Worm (Caenorhabditis elegans) whole organism, young adult: ENCODE results near the gene C44B9.2.
A peak's percentile ranks its signal among the peaks of the same experiment; 100 is the strongest.

Experiments
- B0019.2 ChIP-seq: fragments of 200-800 bp; sonication (Bioruptor generic); conservative IDR thresholded peaks from 2 replicates; pipeline ENCODE4 v1.3.6; 2022; ENCODE audit warnings: missing genetic modification reagents, missing genetic modification characterization, missing compliant biosample characterization
- B0035.1 ChIP-seq: sonication (generic microtip); optimal IDR thresholded peaks from 2 replicates; lab custom pipeline; 2016; ENCODE audit warnings: missing genetic modification characterization, mild to moderate bottlenecking, missing compliant biosample characterization, missing genotype, missing genetic modification reagents
- B0261.1 ChIP-seq: sonication (generic microtip); optimal IDR thresholded peaks from 2 replicates; lab custom pipeline; 2016; ENCODE audit warnings: mild to moderate bottlenecking, missing genetic modification characterization, moderate library complexity, missing compliant biosample characterization
- C17E4.6 ChIP-seq: fragments of 200-800 bp; sonication (Bioruptor generic); IDR thresholded peaks from 2 replicates; pipeline ENCODE4 v1.3.6; 2022; ENCODE audit warnings: missing genetic modification reagents, missing genetic modification characterization, missing compliant biosample characterization
- F10E7.11 ChIP-seq: sonication (generic microtip); optimal IDR thresholded peaks from 2 replicates; lab custom pipeline; 2017; ENCODE audit warnings: mild to moderate bottlenecking, missing genetic modification characterization, moderate library complexity, missing compliant biosample characterization
- F22D6.2 ChIP-seq: sonication (generic microtip); optimal IDR thresholded peaks from 2 replicates; lab custom pipeline; 2016; ENCODE audit warnings: mild to moderate bottlenecking, missing genetic modification characterization, missing compliant biosample characterization
- F39B2.1 ChIP-seq: fragments of 200-800 bp; sonication (Bioruptor generic); IDR thresholded peaks from 2 replicates; pipeline ENCODE4 v1.3.6; 2022; ENCODE audit warnings: missing genetic modification reagents, missing genetic modification characterization, missing compliant biosample characterization
- F52B5.7 ChIP-seq: sonication (generic microtip); optimal IDR thresholded peaks from 2 replicates; lab custom pipeline; 2016; ENCODE audit warnings: mild to moderate bottlenecking, missing genetic modification characterization, missing compliant biosample characterization
- F55B11.4 ChIP-seq: sonication (generic microtip); optimal IDR thresholded peaks from 2 replicates; lab custom pipeline; 2016; ENCODE audit warnings: missing compliant biosample characterization, missing genetic modification characterization, borderline replicate concordance; ENCODE audit not compliant: insufficient read depth
- F57A8.1 ChIP-seq: fragments of 200-800 bp; sonication (Bioruptor generic); optimal IDR thresholded peaks from 2 replicates; lab custom pipeline; 2018; ENCODE audit warnings: mild to moderate bottlenecking, missing genetic modification characterization, moderate library complexity, missing compliant biosample characterization
- T26A5.8 ChIP-seq: sonication (generic microtip); optimal IDR thresholded peaks from 2 replicates; lab custom pipeline; 2016; ENCODE audit warnings: missing genetic modification characterization, missing compliant biosample characterization
- Y95B8A.8 ChIP-seq: fragments of 200-800 bp; sonication (Bioruptor generic); IDR thresholded peaks from 2 replicates; pipeline ENCODE4 v1.3.6; 2022; ENCODE audit warnings: missing genetic modification reagents, missing genetic modification characterization, missing compliant biosample characterization
- ama-1 ChIP-seq, 3 experiments: fragments of 150-350 bp in 1 of 3; sonication (generic microtip) in 2 of 3; optimal IDR thresholded peaks; 2 replicates each; lab custom pipeline; 2014 to 2018; ENCODE audit warnings: missing biosample characterization in 2 of 3, missing genetic modification characterization in 2 of 3, missing genetic modification reagents in 2 of 3
- attf-5 ChIP-seq: fragments of 200-800 bp; sonication (Bioruptor generic); optimal IDR thresholded peaks from 2 replicates; lab custom pipeline; 2018; ENCODE audit warnings: mild to moderate bottlenecking, missing genetic modification characterization, missing compliant biosample characterization
- attf-6 ChIP-seq: fragments of 200-800 bp; sonication (Bioruptor generic); IDR thresholded peaks from 2 replicates; pipeline ENCODE4 v1.3.6; 2022; ENCODE audit warnings: missing genetic modification reagents, missing genetic modification characterization, missing compliant biosample characterization
- cebp-1 ChIP-seq, 2 experiments: fragments of 200-800 bp in 1 of 2; sonication (Bioruptor generic) in 1 of 2; sonication (generic microtip) in 1 of 2; IDR thresholded peaks in 1 of 2; optimal IDR thresholded peaks in 1 of 2; 2 replicates each; pipeline versions ENCODE4 v1.3.6 to Lab custom; 2017 to 2022; ENCODE audit warnings: missing compliant biosample characterization in 2 of 2, missing genetic modification characterization in 2 of 2, mild to moderate bottlenecking in 1 of 2, missing genetic modification reagents in 1 of 2, moderate library complexity in 1 of 2
- cebp-2 ChIP-seq: fragments of 200-800 bp; sonication (Bioruptor generic); IDR thresholded peaks from 2 replicates; pipeline ENCODE4 v1.3.6; 2022; ENCODE audit warnings: missing genetic modification characterization, missing compliant biosample characterization
- ceh-100 ChIP-seq: fragments of 200-800 bp; sonication (Bioruptor generic); IDR thresholded peaks from 2 replicates; pipeline ENCODE4 v1.3.6; 2022; ENCODE audit warnings: missing genetic modification reagents, missing genetic modification characterization, missing compliant biosample characterization
- ceh-40 ChIP-seq: fragments of 200-800 bp; sonication (Bioruptor generic); IDR thresholded peaks from 2 replicates; pipeline ENCODE4 v1.3.6; 2022; ENCODE audit warnings: missing genetic modification characterization, missing compliant biosample characterization
- dpff-1 ChIP-seq: sonication (generic microtip); optimal IDR thresholded peaks from 2 replicates; lab custom pipeline; 2017; ENCODE audit warnings: mild to moderate bottlenecking, missing genetic modification characterization, missing compliant biosample characterization
- efl-1 ChIP-seq: fragments of 150-350 bp; optimal IDR thresholded peaks from 2 replicates; lab custom pipeline; 2014; ENCODE audit warnings: missing biosample characterization, missing genetic modification reagents, missing genetic modification characterization
- egl-44 ChIP-seq: fragments of 200-800 bp; sonication (Bioruptor generic); IDR thresholded peaks from 2 replicates; pipeline ENCODE4 v1.3.6; 2022; ENCODE audit warnings: missing genetic modification reagents, missing genetic modification characterization, missing compliant biosample characterization
- ets-4 ChIP-seq: fragments of 200-800 bp; sonication (Bioruptor generic); optimal IDR thresholded peaks from 2 replicates; lab custom pipeline; 2018; ENCODE audit warnings: mild to moderate bottlenecking, missing genetic modification characterization, missing compliant biosample characterization
- fkh-3 ChIP-seq: sonication (generic microtip); optimal IDR thresholded peaks from 2 replicates; lab custom pipeline; 2016; ENCODE audit warnings: mild to moderate bottlenecking, missing genetic modification characterization, missing compliant biosample characterization
- him-1 ChIP-seq: sonication (generic microtip); optimal IDR thresholded peaks from 2 replicates; lab custom pipeline; 2016; ENCODE audit warnings: missing genotype, missing genetic modification reagents, missing genetic modification characterization, missing compliant biosample characterization
- hmg-20 ChIP-seq: fragments of 200-800 bp; sonication (Bioruptor generic); IDR thresholded peaks from 2 replicates; pipeline ENCODE4 v1.3.6; 2022; ENCODE audit warnings: missing genetic modification reagents, missing genetic modification characterization, missing compliant biosample characterization
- hrde-1 ChIP-seq: sonication (generic microtip); optimal IDR thresholded peaks from 2 replicates; lab custom pipeline; 2016; ENCODE audit warnings: missing genetic modification characterization, mild to moderate bottlenecking, missing compliant biosample characterization, moderate library complexity, missing genotype, missing genetic modification reagents, borderline replicate concordance
- lin-26 ChIP-seq: fragments of 200-800 bp; sonication (Bioruptor generic); IDR thresholded peaks from 2 replicates; pipeline ENCODE4 v1.3.6; 2022; ENCODE audit warnings: missing genetic modification reagents, missing genetic modification characterization, missing compliant biosample characterization
- lin-54 ChIP-seq: fragments of 200-800 bp; sonication (Bioruptor generic); optimal IDR thresholded peaks from 2 replicates; lab custom pipeline; 2018; ENCODE audit warnings: mild to moderate bottlenecking, missing genetic modification characterization, missing compliant biosample characterization
- lir-1 ChIP-seq: fragments of 200-800 bp; sonication (Bioruptor generic); conservative IDR thresholded peaks from 2 replicates; pipeline ENCODE4 v1.3.6; 2022; ENCODE audit warnings: missing genetic modification reagents, missing genetic modification characterization, missing compliant biosample characterization
- madf-10 ChIP-seq: sonication (generic microtip); optimal IDR thresholded peaks from 2 replicates; lab custom pipeline; 2016; ENCODE audit warnings: mild to moderate bottlenecking, missing genetic modification characterization, missing compliant biosample characterization
- madf-6 ChIP-seq: fragments of 200-800 bp; sonication (Bioruptor generic); IDR thresholded peaks from 2 replicates; pipeline ENCODE4 v1.3.6; 2022; ENCODE audit warnings: missing genetic modification reagents, missing genetic modification characterization, missing compliant biosample characterization
- madf-8 ChIP-seq: fragments of 200-800 bp; sonication (Bioruptor generic); conservative IDR thresholded peaks from 2 replicates; pipeline ENCODE4 v1.3.6; 2022; ENCODE audit warnings: missing genetic modification reagents, missing genetic modification characterization, missing compliant biosample characterization
- mcd-1 ChIP-seq: fragments of 200-800 bp; sonication (Bioruptor generic); IDR thresholded peaks from 2 replicates; pipeline ENCODE4 v1.3.6; 2022; ENCODE audit warnings: missing genetic modification reagents, missing genetic modification characterization, missing compliant biosample characterization
- mel-28 ChIP-seq: sonication (generic microtip); optimal IDR thresholded peaks from 2 replicates; lab custom pipeline; 2016; ENCODE audit warnings: borderline replicate concordance, mild to moderate bottlenecking, missing genetic modification characterization, missing compliant biosample characterization
- mes-4 ChIP-seq: sonication (generic microtip); optimal IDR thresholded peaks from 2 replicates; lab custom pipeline; 2016; ENCODE audit warnings: missing genotype, missing genetic modification characterization, missing compliant biosample characterization
- nhr-90 ChIP-seq: sonication (generic microtip); optimal IDR thresholded peaks from 2 replicates; lab custom pipeline; 2016; ENCODE audit warnings: missing genotype, mild to moderate bottlenecking, missing genetic modification characterization, missing compliant biosample characterization
- pha-4 ChIP-seq: fragments of 150-350 bp; sonication (generic microtip); optimal IDR thresholded peaks from 2 replicates; lab custom pipeline; 2014; ENCODE audit warnings: missing biosample characterization, missing genetic modification reagents, missing genetic modification characterization
- rcor-1 ChIP-seq: fragments of 200-800 bp; sonication (Bioruptor generic); IDR thresholded peaks from 2 replicates; pipeline ENCODE4 v1.3.6; 2022; ENCODE audit warnings: missing genetic modification reagents, missing genetic modification characterization, missing compliant biosample characterization
- sea-2 ChIP-seq: fragments of 200-800 bp; sonication (Bioruptor generic); IDR thresholded peaks from 2 replicates; pipeline ENCODE4 v1.3.6; 2022; ENCODE audit warnings: missing genetic modification characterization, missing compliant biosample characterization
- snpc-3.4 ChIP-seq: sonication (generic microtip); optimal IDR thresholded peaks from 2 replicates; lab custom pipeline; 2017; ENCODE audit warnings: missing genetic modification characterization, mild to moderate bottlenecking, missing compliant biosample characterization, antibody characterized with exemption, moderate library complexity, missing genotype, missing genetic modification reagents
- tbp1 ChIP-seq: fragments of 200-800 bp; sonication (Bioruptor generic); optimal IDR thresholded peaks from 2 replicates; lab custom pipeline; 2018; ENCODE audit warnings: mild to moderate bottlenecking, missing genetic modification characterization, missing compliant biosample characterization
- tbx-9 ChIP-seq: sonication (generic microtip); optimal IDR thresholded peaks from 2 replicates; lab custom pipeline; 2016; ENCODE audit warnings: borderline replicate concordance, missing genetic modification characterization, inconsistent platforms, missing compliant biosample characterization
- tlf-1 ChIP-seq: fragments of 200-800 bp; sonication (Bioruptor generic); optimal IDR thresholded peaks from 2 replicates; lab custom pipeline; 2018; ENCODE audit warnings: mild to moderate bottlenecking, missing genetic modification characterization, missing compliant biosample characterization
- unc-130 ChIP-seq: sonication (generic microtip); optimal IDR thresholded peaks from 2 replicates; lab custom pipeline; 2016; ENCODE audit warnings: missing genetic modification reagents, missing genetic modification characterization, missing compliant biosample characterization
- ztf-22 ChIP-seq: fragments of 200-800 bp; sonication (Bioruptor generic); optimal IDR thresholded peaks from 2 replicates; lab custom pipeline; 2018; ENCODE audit warnings: mild to moderate bottlenecking, missing genetic modification characterization, moderate library complexity, missing compliant biosample characterization
- ztf-25 ChIP-seq: fragments of 200-800 bp; sonication (Bioruptor generic); IDR thresholded peaks from 2 replicates; pipeline ENCODE4 v1.3.6; 2022; ENCODE audit warnings: missing genetic modification reagents, missing genetic modification characterization, missing compliant biosample characterization
- ztf-6 ChIP-seq: fragments of 200-800 bp; sonication (Bioruptor generic); IDR thresholded peaks from 2 replicates; pipeline ENCODE4 v1.3.6; 2022; ENCODE audit warnings: missing genetic modification reagents, missing genetic modification characterization, missing compliant biosample characterization

The C44B9.2 gene

ce11 chrIII:10848858-10849257 lies 26.4 kb upstream of the C44B9.2 start, which contains the start of the genes fbxb-85 and hex-3 (continued):
- TF ChIP-seq efl-1 (GFP tag; lab: Kevin White, UChicago): peak; percentile 71
- TF ChIP-seq snpc-3.4 (tag; lab: Kevin White, UChicago): peak; percentile 82
- no peak for TF ChIP-seq fkh-3 (tag; lab: Kevin White, UChicago)
- no peak for TF ChIP-seq B0261.1 (tag; lab: Kevin White, UChicago)
- peak; percentile 90 for TF ChIP-seq lir-1 (GFP tag; lab: Robert Waterston, UW)
- no peak for TF ChIP-seq F39B2.1 (GFP tag; lab: Robert Waterston, UW)
- peak; percentile 94 for TF ChIP-seq attf-5 (GFP tag; lab: Kevin White, UChicago)
- no peak for TF ChIP-seq attf-6 (GFP tag; lab: Robert Waterston, UW)
- peak; percentile 93 for TF ChIP-seq tlf-1 (GFP tag; lab: Kevin White, UChicago)
- TF ChIP-seq ztf-22 (GFP tag; lab: Kevin White, UChicago): peak; percentile 19
- no peak for TF ChIP-seq B0035.1 (tag; lab: Kevin White, UChicago)
- no peak for TF ChIP-seq nhr-90
- TF ChIP-seq ceh-40 (GFP tag; lab: Robert Waterston, UW): no peak
- peak; percentile 83 for TF ChIP-seq C17E4.6 (GFP tag; lab: Robert Waterston, UW)
- TF ChIP-seq rcor-1 (GFP tag; lab: Robert Waterston, UW): peak; percentile 93
- TF ChIP-seq ama-1 (optimal IDR thresholded peaks at IDR 0.05; lab: Kevin White, UChicago): peak; percentile 2
- peak in 1 of 2 experiments; percentile 29 for TF ChIP-seq ama-1 (GFP tag; optimal IDR thresholded peaks at IDR 0.05; lab: Kevin White, UChicago)
- TF ChIP-seq dpff-1: no peak
- peak; percentile 65 for TF ChIP-seq madf-10 (tag; lab: Kevin White, UChicago)
- no peak for TF ChIP-seq mes-4 (tag; lab: Kevin White, UChicago)
- peak; percentile 44; the same call in 1 of the 2 replicates for TF ChIP-seq Y95B8A.8
- TF ChIP-seq F55B11.4 (tag; lab: Kevin White, UChicago): no peak
- TF ChIP-seq ztf-6: no peak
- peak; percentile 42; the same call in 1 of the 2 replicates for TF ChIP-seq B0019.2 (GFP tag; lab: Robert Waterston, UW)
- TF ChIP-seq cebp-2 (GFP tag; lab: Robert Waterston, UW): no peak
- TF ChIP-seq mel-28 (tag; lab: Kevin White, UChicago): peak; percentile 64
- TF ChIP-seq lin-54 (GFP tag; lab: Kevin White, UChicago): peak; percentile 95
- peak; percentile 42 for TF ChIP-seq him-1 (tag; lab: Kevin White, UChicago)
- TF ChIP-seq lin-26 (GFP tag; lab: Robert Waterston, UW): peak; percentile 48; the same call in 1 of the 2 replicates
- TF ChIP-seq ztf-25 (GFP tag; lab: Robert Waterston, UW): no peak
- TF ChIP-seq cebp-1 (GFP tag; IDR thresholded peaks at IDR 0.05; lab: Robert Waterston, UW): no peak; the same call in 1 of the 2 replicates
- peak; percentile 88 for TF ChIP-seq cebp-1 (tag; optimal IDR thresholded peaks at IDR 0.05; lab: Kevin White, UChicago)
- TF ChIP-seq F10E7.11 (tag; lab: Kevin White, UChicago): peak; percentile 67
- 0 out of 2 replicates have a peak, but pooled peaks have one; percentile 50 for TF ChIP-seq sea-2 (GFP tag; lab: Robert Waterston, UW)
- TF ChIP-seq pha-4 (tag; lab: Kevin White, UChicago): peak; percentile 87
- peak; percentile 73 for TF ChIP-seq F22D6.2 (tag; lab: Kevin White, UChicago)
- TF ChIP-seq T26A5.8 (tag; lab: Kevin White, UChicago): no peak
- peak; percentile 85 for TF ChIP-seq hmg-20
- peak; percentile 88 for TF ChIP-seq madf-6 (GFP tag; lab: Robert Waterston, UW)
- TF ChIP-seq tbp1 (GFP tag; lab: Kevin White, UChicago): peak; percentile 71
- peak; percentile 77 for TF ChIP-seq unc-130
- peak; percentile 93 for TF ChIP-seq ceh-100 (GFP tag; lab: Robert Waterston, UW)
- TF ChIP-seq madf-8 (GFP tag; lab: Robert Waterston, UW): peak; percentile 73
- peak; percentile 76 for TF ChIP-seq hrde-1 (tag; lab: Kevin White, UChicago)
- TF ChIP-seq egl-44 (GFP tag; lab: Robert Waterston, UW): peak; percentile 63; the same call in 1 of the 2 replicates
- TF ChIP-seq F52B5.7 (tag; lab: Kevin White, UChicago): peak; percentile 22
- no peak for TF ChIP-seq ets-4 (GFP tag; lab: Kevin White, UChicago)
- peak; percentile 95 for TF ChIP-seq mcd-1 (GFP tag; lab: Robert Waterston, UW)
- no peak for TF ChIP-seq tbx-9 (tag; lab: Kevin White, UChicago)
- no peak for TF ChIP-seq F57A8.1
